Worm (Caenorhabditis elegans): ENCODE results near the gene egl-46.
A peak's percentile ranks its signal among the peaks of the same experiment; 100 is the strongest.

Gene egl-46

ce11 chrV:6710462-6710861 lies 29.1 kb upstream of the egl-46 start, which contains the start of gene sna-1:
TSS of gene sna-1 (minus strand) at chrV:6710679.
- TF ChIP-seq nfya-1 (tag; optimal IDR thresholded peaks at IDR 0.05) (peak; percentile 15), lin-11 (tag; optimal IDR thresholded peaks at IDR 0.05) (no peak)

- no peak for TF ChIP-seq mec-3 (tag; optimal IDR thresholded peaks at IDR 0.05; ENCODE audit: borderline replicate concordance)
- peak; percentile 54 for TF ChIP-seq ttx-3 (tag; optimal IDR thresholded peaks at IDR 0.05)
- TF ChIP-seq rnt-1 (tag; optimal IDR thresholded peaks at IDR 0.05), result peak; percentile 35
- peak; percentile 48 for TF ChIP-seq ceh-14 (tag; optimal IDR thresholded peaks at IDR 0.05)
- TF ChIP-seq K09A11.1 (tag; optimal IDR thresholded peaks at IDR 0.05; ENCODE audit: insufficient read depth), result peak; percentile 14
- no peak for TF ChIP-seq pqm-1 (tag; optimal IDR thresholded peaks at IDR 0.05)
- peak; percentile 49 for TF ChIP-seq fax-1 (tag; optimal IDR thresholded peaks at IDR 0.05)
- TF ChIP-seq pros-1 (tag; optimal IDR thresholded peaks at IDR 0.05), result no peak
- no peak for TF ChIP-seq ceh-2 (tag; optimal IDR thresholded peaks at IDR 0.05)
- TF ChIP-seq T23F11.4 (GFP tag; optimal IDR thresholded peaks at IDR 0.05), result no peak
- TF ChIP-seq elt-2 (tag; optimal IDR thresholded peaks at IDR 0.05), result peak; percentile 72
- TF ChIP-seq elt-4 (tag; optimal IDR thresholded peaks at IDR 0.05), result no peak
- peak; percentile 20 for TF ChIP-seq pha-2 (tag; optimal IDR thresholded peaks at IDR 0.05)
- peak; percentile 14 for TF ChIP-seq hlh-6 (tag; optimal IDR thresholded peaks at IDR 0.05)
- no peak for TF ChIP-seq unc-55 (GFP tag; optimal IDR thresholded peaks at IDR 0.05)
- TF ChIP-seq ceh-6 (GFP tag; optimal IDR thresholded peaks at IDR 0.05), result peak; percentile 12
- TF ChIP-seq npax-4 (tag; optimal IDR thresholded peaks at IDR 0.05), result no peak
- peak; percentile 42 for TF ChIP-seq fkh-6 (tag; optimal IDR thresholded peaks at IDR 0.05)
- no peak for TF ChIP-seq unc-42 (tag; optimal IDR thresholded peaks at IDR 0.05)
- TF ChIP-seq lim-6 (tag; optimal IDR thresholded peaks at IDR 0.05), result no peak
- TF ChIP-seq ceh-31 (tag; optimal IDR thresholded peaks at IDR 0.05), result peak; percentile 49
- TF ChIP-seq pha-4 (tag; optimal IDR thresholded peaks at IDR 0.05), result no peak
- TF ChIP-seq ref-2 (tag; optimal IDR thresholded peaks at IDR 0.05), result no peak
- peak; percentile 27 for TF ChIP-seq hlh-15 (tag; optimal IDR thresholded peaks at IDR 0.05)
- TF ChIP-seq sdc-2 (tag; optimal IDR thresholded peaks at IDR 0.05), result peak; percentile 23
- TF ChIP-seq zip-5 (tag; optimal IDR thresholded peaks at IDR 0.05), result peak; percentile 42
- peak; percentile 69 for TF ChIP-seq nfya-1 (tag; optimal IDR thresholded peaks at IDR 0.05)
- TF ChIP-seq ets-4 (tag; optimal IDR thresholded peaks at IDR 0.05), result no peak
- peak; percentile 33 for TF ChIP-seq ceh-34 (tag; optimal IDR thresholded peaks at IDR 0.05)
- TF ChIP-seq F13H6.1 (tag; optimal IDR thresholded peaks at IDR 0.05), result peak; percentile 51
- TF ChIP-seq tbx-2 (tag; optimal IDR thresholded peaks at IDR 0.05), result peak; percentile 60
- peak; percentile 42 for TF ChIP-seq ceh-19 (GFP tag; optimal IDR thresholded peaks at IDR 0.05)
- peak; percentile 47 for TF ChIP-seq nhr-232 (tag; optimal IDR thresholded peaks at IDR 0.05)
- no peak for TF ChIP-seq dve-1 (tag; optimal IDR thresholded peaks at IDR 0.05)
- no peak for TF ChIP-seq ama-1 (optimal IDR thresholded peaks at IDR 0.05)
- TF ChIP-seq ceh-24 (tag; optimal IDR thresholded peaks at IDR 0.05), result no peak
- TF ChIP-seq ceh-22 (tag; optimal IDR thresholded peaks at IDR 0.05), result no peak
- TF ChIP-seq che-1 (tag; optimal IDR thresholded peaks at IDR 0.05), result peak; percentile 2
- TF ChIP-seq ceh-48 (tag; optimal IDR thresholded peaks at IDR 0.05), result no peak
- TF ChIP-seq pat-9 (tag; optimal IDR thresholded peaks at IDR 0.05), result peak; percentile 73
- TF ChIP-seq ceh-30 (tag; optimal IDR thresholded peaks at IDR 0.05), result no peak
- peak; percentile 36 for TF ChIP-seq C08G9.2 (tag; optimal IDR thresholded peaks at IDR 0.05)
- TF ChIP-seq C38D4.7 (GFP tag; optimal IDR thresholded peaks at IDR 0.05), result peak; percentile 23
- no peak for TF ChIP-seq pax-1 (tag; optimal IDR thresholded peaks at IDR 0.05)
- TF ChIP-seq sox-4 (tag; optimal IDR thresholded peaks at IDR 0.05), result peak; percentile 45
- no peak for TF ChIP-seq fkh-10 (GFP tag; optimal IDR thresholded peaks at IDR 0.05)
- no peak for TF ChIP-seq ceh-45 (GFP tag; IDR thresholded peaks at IDR 0.05)
- TF ChIP-seq hlh-8 (tag; optimal IDR thresholded peaks at IDR 0.05), result peak; percentile 6
- peak; percentile 5 for TF ChIP-seq Y22D7AL.16 (tag; optimal IDR thresholded peaks at IDR 0.05)
- peak; percentile 29 for TF ChIP-seq gmeb-2 (tag; optimal IDR thresholded peaks at IDR 0.05)
These were observed 27.8 kb upstream of the egl-46 start, which contains the start of gene dlst-1 for ce11 chrV:6709050-6709683. TSS of gene dlst-1 (minus strand) at chrV:6709101.
